Worm (Caenorhabditis elegans): ENCODE data around the gene ZK418.7.

ZK418.7 gene

ce11 chrIII:7056241-7056640, 24.3 kb downstream of the ZK418.7 start, which contains the start of gene R01H2.2:
Gene R01H2.2, plus strand, starts transcription at chrIII:7056541.
- TF ChIP-seq fax-1 (tag; optimal IDR thresholded peaks at IDR 0.05) (no peak), pha-4 (tag; optimal IDR thresholded peaks at IDR 0.05) (no peak), pqm-1 (tag; optimal IDR thresholded peaks at IDR 0.05) (no peak), fkh-10 (GFP tag; optimal IDR thresholded peaks at IDR 0.05) (no peak), gmeb-2 (tag; optimal IDR thresholded peaks at IDR 0.05) (no peak)

ce11 chrIII:7045643-7046042, 34.9 kb downstream of the ZK418.7 start, which contains the start of gene R01H2.7:
Gene R01H2.7, minus strand, starts transcription at chrIII:7045743.
- TF ChIP-seq dmd-4 (tag; optimal IDR thresholded peaks at IDR 0.05; ENCODE audit: borderline replicate concordance) (no peak), ama-1 (optimal IDR thresholded peaks at IDR 0.05) (no peak), nfya-1 (tag; optimal IDR thresholded peaks at IDR 0.05) (no peak), sox-2 (GFP tag; IDR thresholded peaks at IDR 0.05) (no peak), rnt-1 (tag; optimal IDR thresholded peaks at IDR 0.05) (no peak), lin-11 (tag; optimal IDR thresholded peaks at IDR 0.05) (no peak), gmeb-2 (tag; optimal IDR thresholded peaks at IDR 0.05) (no peak), elt-2 (tag; optimal IDR thresholded peaks at IDR 0.05) (no peak), unc-42 (tag; optimal IDR thresholded peaks at IDR 0.05) (no peak), pha-4 (tag; optimal IDR thresholded peaks at IDR 0.05) (no peak), ceh-34 (tag; optimal IDR thresholded peaks at IDR 0.05) (no peak), pqm-1 (tag; optimal IDR thresholded peaks at IDR 0.05) (no peak), K02D7.2 (tag; optimal IDR thresholded peaks at IDR 0.05) (no peak), fkh-10 (GFP tag; optimal IDR thresholded peaks at IDR 0.05) (no peak), ztf-16 (tag; optimal IDR thresholded peaks at IDR 0.05) (no peak), ceh-19 (GFP tag; optimal IDR thresholded peaks at IDR 0.05) (no peak), pros-1 (tag; optimal IDR thresholded peaks at IDR 0.05) (no peak), fkh-6 (tag; optimal IDR thresholded peaks at IDR 0.05) (no peak)

- TF ChIP-seq unc-42 (tag; optimal IDR thresholded peaks at IDR 0.05): no peak
Measured at ce11 chrIII:7034252-7035223, 46.1 kb downstream of the ZK418.7 start.

ce11 chrIII:7032070-7032469, 48.5 kb downstream of the ZK418.7 start:
- no peak for TF ChIP-seq nfya-1 (tag; optimal IDR thresholded peaks at IDR 0.05)
- no peak for TF ChIP-seq hlh-8 (tag; optimal IDR thresholded peaks at IDR 0.05)
- TF ChIP-seq che-1 (tag; optimal IDR thresholded peaks at IDR 0.05): no peak
- TF ChIP-seq pha-2 (tag; optimal IDR thresholded peaks at IDR 0.05): no peak
- no peak for TF ChIP-seq ceh-9 (tag; optimal IDR thresholded peaks at IDR 0.05)
- no peak for TF ChIP-seq ceh-2 (tag; optimal IDR thresholded peaks at IDR 0.05)
- TF ChIP-seq C08G9.2 (tag; optimal IDR thresholded peaks at IDR 0.05): no peak
- no peak for TF ChIP-seq elt-4 (tag; optimal IDR thresholded peaks at IDR 0.05)
- TF ChIP-seq pqm-1 (tag; optimal IDR thresholded peaks at IDR 0.05): no peak

ce11 chrIII:7030044-7030804, 50.4 kb downstream of the ZK418.7 start:
- no peak for TF ChIP-seq ceh-14 (tag; optimal IDR thresholded peaks at IDR 0.05)
- peak; percentile 55 for TF ChIP-seq ceh-6 (GFP tag; optimal IDR thresholded peaks at IDR 0.05)
- peak; percentile 24 for TF ChIP-seq ztf-16 (tag; optimal IDR thresholded peaks at IDR 0.05)
- TF ChIP-seq pqm-1 (tag; optimal IDR thresholded peaks at IDR 0.05): no peak
- TF ChIP-seq K02D7.2 (tag; optimal IDR thresholded peaks at IDR 0.05): no peak
- no peak for TF ChIP-seq ets-4 (tag; optimal IDR thresholded peaks at IDR 0.05)
- TF ChIP-seq pros-1 (tag; optimal IDR thresholded peaks at IDR 0.05): no peak
- peak; percentile 4 for TF ChIP-seq unc-86 (tag; optimal IDR thresholded peaks at IDR 0.05)
- peak; percentile 25 for TF ChIP-seq syd-9 (tag; optimal IDR thresholded peaks at IDR 0.05)
- peak; percentile 12 for TF ChIP-seq ref-2 (tag; optimal IDR thresholded peaks at IDR 0.05)
- TF ChIP-seq ceh-9 (tag; optimal IDR thresholded peaks at IDR 0.05): no peak
- peak; percentile 23 for TF ChIP-seq Y22D7AL.16 (tag; optimal IDR thresholded peaks at IDR 0.05)
- peak; percentile 34 for TF ChIP-seq sox-4 (tag; optimal IDR thresholded peaks at IDR 0.05)
- TF ChIP-seq pax-1 (tag; optimal IDR thresholded peaks at IDR 0.05): no peak
- no peak for TF ChIP-seq pha-4 (tag; optimal IDR thresholded peaks at IDR 0.05)
- no peak for TF ChIP-seq hlh-30 (tag; optimal IDR thresholded peaks at IDR 0.05; ENCODE audit: insufficient read depth)
- no peak for TF ChIP-seq nhr-11 (tag; optimal IDR thresholded peaks at IDR 0.05)
- no peak for TF ChIP-seq fax-1 (tag; optimal IDR thresholded peaks at IDR 0.05)
- peak; percentile 12 for TF ChIP-seq ceh-18 (tag; optimal IDR thresholded peaks at IDR 0.05)
- TF ChIP-seq fkh-10 (GFP tag; optimal IDR thresholded peaks at IDR 0.05): no peak
- no peak for TF ChIP-seq K09A11.1 (tag; optimal IDR thresholded peaks at IDR 0.05; ENCODE audit: insufficient read depth)
- TF ChIP-seq ceh-34 (tag; optimal IDR thresholded peaks at IDR 0.05): no peak
- TF ChIP-seq nfya-1 (tag; optimal IDR thresholded peaks at IDR 0.05): peak; percentile 38
- peak; percentile 50 for TF ChIP-seq gmeb-2 (tag; optimal IDR thresholded peaks at IDR 0.05)
- no peak for TF ChIP-seq elt-4 (tag; optimal IDR thresholded peaks at IDR 0.05)

Data from whole organism, late embryonic.